Worm (Caenorhabditis elegans): ENCODE results near the gene vab-15.

DNA sequence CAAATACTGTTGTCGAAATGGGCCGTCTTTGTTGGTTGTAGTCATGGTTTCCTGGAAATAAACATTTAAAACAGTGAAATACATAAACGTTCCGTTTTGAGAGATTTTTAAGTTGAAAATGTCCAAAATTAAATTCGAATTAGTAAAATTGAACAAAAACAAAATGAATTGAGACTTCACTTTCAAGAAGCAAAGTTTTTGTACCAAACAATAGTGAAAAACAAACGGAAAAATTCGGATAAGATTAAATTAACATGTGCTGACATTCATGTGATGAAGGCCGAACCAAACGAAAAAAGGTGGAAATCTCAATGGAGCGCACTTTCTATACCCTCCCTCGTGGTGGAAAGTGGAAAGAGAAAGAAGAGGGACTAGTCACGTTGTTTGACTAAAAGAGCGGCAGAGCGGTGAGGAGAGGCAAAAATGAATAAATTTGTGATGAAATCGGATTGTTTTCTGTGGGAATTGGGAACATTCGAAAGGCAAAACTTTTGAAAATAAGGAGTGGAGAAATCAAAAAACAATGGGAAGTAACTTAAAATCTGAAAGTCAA is 9.0 kb upstream of the vab-15 start, which contains the start of gene ipla-2:
- TF ChIP-seq fkh-10 (GFP tag; optimal IDR thresholded peaks at IDR 0.05) (peak; percentile 74), unc-62 (GFP tag; optimal IDR thresholded peaks at IDR 0.05) (no peak), elt-1 (tag; optimal IDR thresholded peaks at IDR 0.05) (no peak), nhr-77 (tag; optimal IDR thresholded peaks at IDR 0.05) (no peak), elt-3 (tag; optimal IDR thresholded peaks at IDR 0.05) (no peak), ceh-82 (tag; optimal IDR thresholded peaks at IDR 0.05) (no peak), nhr-237 (tag; optimal IDR thresholded peaks at IDR 0.05) (no peak), lin-39 (tag; optimal IDR thresholded peaks at IDR 0.05) (peak; percentile 47)
